Fruit fly (Drosophila melanogaster): ENCODE results near the gene PNKP.

dm6 chr3R:8300928-8301752 is 42.2 kb downstream of the PNKP start, which contains the start of the genes CG9626 and mRpL1:
- no peak for TF ChIP-seq usp (GFP tag; optimal IDR thresholded peaks at IDR 0.05)
- no peak for TF ChIP-seq Mio (GFP tag; optimal IDR thresholded peaks at IDR 0.05)
- no peak for TF ChIP-seq Sp1 (GFP tag; optimal IDR thresholded peaks at IDR 0.05)
- TF ChIP-seq psq (GFP tag; optimal IDR thresholded peaks at IDR 0.05), result no peak
- no peak for TF ChIP-seq lola (GFP tag; optimal IDR thresholded peaks at IDR 0.05)
- no peak for TF ChIP-seq foxo (GFP tag; optimal IDR thresholded peaks at IDR 0.05)
- no peak for TF ChIP-seq sage (GFP tag; optimal IDR thresholded peaks at IDR 0.05)
- no peak for TF ChIP-seq br (GFP tag; optimal IDR thresholded peaks at IDR 0.05)
- TF ChIP-seq rgr (GFP tag; optimal IDR thresholded peaks at IDR 0.05), result no peak
- no peak for TF ChIP-seq Hr83 (GFP tag; optimal IDR thresholded peaks at IDR 0.05; ENCODE audit: poor library complexity, severe bottlenecking)
- no peak for TF ChIP-seq dl (GFP tag; optimal IDR thresholded peaks at IDR 0.05; ENCODE audit: insufficient read depth in 1 of 2, partially characterized antibody in 2 of 2)
- no peak for TF ChIP-seq OdsH (GFP tag; optimal IDR thresholded peaks at IDR 0.05)
- TF ChIP-seq ey (GFP tag; optimal IDR thresholded peaks at IDR 0.05), result no peak
- TF ChIP-seq h (GFP tag; optimal IDR thresholded peaks at IDR 0.05), result no peak
